Fruit fly (Drosophila melanogaster): ENCODE results near the gene Cyp4d1.

dm6 chrX:2146574-2146973 is 15.4 kb downstream of the Cyp4d1 start:
- TF ChIP-seq CG3032 (tag; optimal IDR thresholded peaks at IDR 0.05) (no peak), Blimp-1 (GFP tag; optimal IDR thresholded peaks at IDR 0.05) (no peak), Smox (GFP tag; optimal IDR thresholded peaks at IDR 0.05) (no peak), CG3919 (GFP tag; optimal IDR thresholded peaks at IDR 0.05) (no peak), CG31627 (GFP tag; optimal IDR thresholded peaks at IDR 0.05) (no peak), CG6808 (GFP tag; optimal IDR thresholded peaks at IDR 0.05) (no peak), Sox14 (GFP tag; optimal IDR thresholded peaks at IDR 0.05) (no peak), CG6854 (GFP tag; optimal IDR thresholded peaks at IDR 0.05) (no peak)
